Worm (Caenorhabditis elegans): ENCODE measurements around the gene sec-20.

DNA sequence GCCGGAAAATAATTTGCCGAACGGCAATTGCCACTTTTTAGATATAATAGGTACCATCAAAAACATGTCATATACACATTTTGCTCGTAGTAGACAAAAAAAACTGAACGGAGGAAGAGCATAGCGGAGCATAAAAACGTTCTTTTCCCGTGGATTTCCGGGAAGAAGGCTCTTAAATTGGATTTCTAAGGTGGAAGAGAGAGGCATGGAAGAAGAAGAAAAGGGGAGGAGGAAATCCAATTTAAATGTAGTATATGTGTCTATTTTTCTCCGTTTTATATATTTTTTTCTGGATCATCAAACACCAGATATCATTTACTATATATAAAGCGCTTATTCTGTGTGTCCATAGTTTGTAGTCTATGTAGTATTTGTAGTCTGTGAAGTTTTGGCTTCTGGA, 19.5 kb downstream of the sec-20 start:
- no peak for TF ChIP-seq unc-62 (GFP tag; optimal IDR thresholded peaks at IDR 0.05)
- no peak for TF ChIP-seq snpc-4 (tag; optimal IDR thresholded peaks at IDR 0.05)
- TF ChIP-seq nhr-237 (tag; optimal IDR thresholded peaks at IDR 0.05) = no peak
- no peak for TF ChIP-seq mab-5 (tag; optimal IDR thresholded peaks at IDR 0.05)
- no peak for TF ChIP-seq ham-2 (GFP tag; optimal IDR thresholded peaks at IDR 0.05)
- no peak for TF ChIP-seq lin-13 (tag; optimal IDR thresholded peaks at IDR 0.05)
- no peak for TF ChIP-seq ztf-11 (tag; optimal IDR thresholded peaks at IDR 0.05)
- TF ChIP-seq blmp-1 (tag; optimal IDR thresholded peaks at IDR 0.05) = no peak
- no peak for TF ChIP-seq lsy-2 (tag; optimal IDR thresholded peaks at IDR 0.05)
- no peak for TF ChIP-seq elt-1 (tag; optimal IDR thresholded peaks at IDR 0.05; ENCODE audit: borderline replicate concordance, insufficient read depth)
- TF ChIP-seq ces-1 (GFP tag; optimal IDR thresholded peaks at IDR 0.05) = peak; percentile 77
- no peak for TF ChIP-seq elt-3 (tag; optimal IDR thresholded peaks at IDR 0.05)
